Worm (Caenorhabditis elegans): ENCODE results near the gene acs-10.

DNA sequence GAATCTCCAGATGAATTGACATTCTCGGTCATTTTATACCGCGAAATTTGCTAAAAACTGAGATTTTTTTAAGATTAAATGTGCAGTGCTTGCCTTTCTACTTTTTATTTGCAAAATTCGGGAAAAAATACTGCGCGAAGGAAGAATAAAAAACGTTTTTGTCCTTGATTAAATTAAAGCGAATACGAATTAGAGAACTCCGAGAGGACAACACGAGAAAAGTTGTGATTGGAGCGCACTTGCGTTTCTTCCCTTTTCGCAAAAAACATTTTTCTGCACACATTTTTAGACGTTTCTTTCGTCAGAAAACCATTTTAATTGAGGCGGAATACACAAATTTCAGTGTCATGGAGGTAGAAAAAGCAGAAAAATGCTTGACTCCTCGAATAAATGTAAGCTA, 39.1 kb downstream of the acs-10 start, which contains the start of the genes trm-1 and ints-2:
- TF ChIP-seq ama-1 (optimal IDR thresholded peaks at IDR 0.05) (no peak), F13C5.2 (tag; optimal IDR thresholded peaks at IDR 0.05) (no peak), scrt-1 (GFP tag; IDR thresholded peaks at IDR 0.05) (no peak), flt-1 (GFP tag; IDR thresholded peaks at IDR 0.05) (no peak), sea-1 (GFP tag; conservative IDR thresholded peaks at IDR 0.05) (no peak), aly-1 (tag; optimal IDR thresholded peaks at IDR 0.05) (no peak), hnd-1 (tag; optimal IDR thresholded peaks at IDR 0.05) (no peak), ets-7 (tag; optimal IDR thresholded peaks at IDR 0.05) (no peak), hmbx-1 (tag; optimal IDR thresholded peaks at IDR 0.05) (no peak), tbx-37 (GFP tag; conservative IDR thresholded peaks at IDR 0.05) (no peak), pes-1 (GFP tag; IDR thresholded peaks at IDR 0.05) (no peak)
